Fruit fly (Drosophila melanogaster) whole organism, embryonic: ENCODE data around the gene Cubn.
A peak's percentile ranks its signal among the peaks of the same experiment; 100 is the strongest.

Source experiments
- ATbp ChIP-seq: fragments of 200-800 bp; sonication (Bioruptor generic); optimal IDR thresholded peaks from 2 replicates; lab custom pipeline; 2017; ENCODE audit warnings: missing biosample characterization, mild to moderate bottlenecking, missing genetic modification characterization, missing genetic modification reagents
- Ada2b ChIP-seq: fragments of 200-800 bp; sonication (Bioruptor generic); IDR thresholded peaks from 2 replicates; pipeline ENCODE4 v1.3.6; 2022; ENCODE audit warnings: missing biosample characterization, missing genetic modification characterization
- Atf3 ChIP-seq: fragments of 200-800 bp; sonication (Bioruptor generic); optimal IDR thresholded peaks from 3 replicates; lab custom pipeline; 2016; ENCODE audit warnings: missing biosample characterization, missing genetic modification characterization
- Atf6 ChIP-seq: fragments of 200-800 bp; sonication (Bioruptor generic); IDR thresholded peaks from 2 replicates; pipeline ENCODE4 v1.3.6; 2022; ENCODE audit warnings: missing biosample characterization, missing genetic modification characterization
- CG10431 ChIP-seq: fragments of 200-800 bp; sonication (Bioruptor generic); optimal IDR thresholded peaks from 3 replicates; lab custom pipeline; 2018; ENCODE audit warnings: missing biosample characterization, mild to moderate bottlenecking, missing genetic modification characterization
- CG10543 ChIP-seq: fragments of 200-800 bp; sonication (Bioruptor generic); optimal IDR thresholded peaks from 3 replicates; lab custom pipeline; 2017; ENCODE audit warnings: missing biosample characterization, mild to moderate bottlenecking, missing genetic modification characterization, moderate library complexity
- CG11504 ChIP-seq: fragments of 200-800 bp; sonication (Bioruptor generic); optimal IDR thresholded peaks from 3 replicates; lab custom pipeline; 2019; ENCODE audit warnings: missing biosample characterization, mild to moderate bottlenecking, missing genetic modification characterization, moderate library complexity
- CG11696 ChIP-seq: fragments of 200-800 bp; sonication (Bioruptor generic); IDR thresholded peaks from 2 replicates; pipeline ENCODE4 v1.3.6; 2022; ENCODE audit warnings: missing biosample characterization, missing genetic modification characterization
- CG11723 ChIP-seq: fragments of 200-800 bp; sonication (Bioruptor generic); optimal IDR thresholded peaks from 2 replicates; lab custom pipeline; 2017; ENCODE audit warnings: missing biosample characterization, mild to moderate bottlenecking, missing genetic modification characterization
- CG12104 ChIP-seq: fragments of 200-800 bp; sonication (Bioruptor generic); optimal IDR thresholded peaks from 3 replicates; lab custom pipeline; 2016; ENCODE audit warnings: missing biosample characterization, missing genetic modification characterization
- CG12236 ChIP-seq: fragments of 200-800 bp; sonication (Bioruptor generic); optimal IDR thresholded peaks from 2 replicates; lab custom pipeline; 2016; ENCODE audit warnings: missing biosample characterization, missing genetic modification characterization
- CG12769 ChIP-seq: fragments of 200-800 bp; sonication (Bioruptor generic); optimal IDR thresholded peaks from 2 replicates; lab custom pipeline; 2019; ENCODE audit warnings: missing biosample characterization, mild to moderate bottlenecking, missing genetic modification characterization, moderate library complexity
- CG13894 ChIP-seq: fragments of 200-800 bp; sonication (Bioruptor generic); optimal IDR thresholded peaks from 3 replicates; lab custom pipeline; 2018; ENCODE audit warnings: missing biosample characterization, mild to moderate bottlenecking, missing genetic modification characterization, moderate library complexity
- CG14014 ChIP-seq: fragments of 200-800 bp; sonication (Bioruptor generic); IDR thresholded peaks from 2 replicates; pipeline ENCODE4 v1.3.6; 2022; ENCODE audit warnings: missing biosample characterization, missing genetic modification characterization
- CG15269 ChIP-seq: fragments of 200-800 bp; sonication (Bioruptor generic); optimal IDR thresholded peaks from 2 replicates; lab custom pipeline; 2018; ENCODE audit warnings: missing biosample characterization, mild to moderate bottlenecking, missing genetic modification characterization, moderate library complexity
- CG17385 ChIP-seq: fragments of 200-800 bp; sonication (Bioruptor generic); optimal IDR thresholded peaks from 3 replicates; lab custom pipeline; 2018; ENCODE audit warnings: missing biosample characterization, mild to moderate bottlenecking, missing genetic modification characterization
- CG17912 ChIP-seq: fragments of 200-800 bp; sonication (Bioruptor generic); optimal IDR thresholded peaks from 2 replicates; lab custom pipeline; 2018; ENCODE audit warnings: missing biosample characterization, mild to moderate bottlenecking, missing genetic modification characterization
- CG32767 ChIP-seq: fragments of 200-800 bp; sonication (Bioruptor generic); IDR thresholded peaks from 2 replicates; pipeline ENCODE4 v1.3.6; 2022; ENCODE audit warnings: missing biosample characterization, missing genetic modification characterization
- CG34224 ChIP-seq: fragments of 200-800 bp; sonication (Bioruptor generic); IDR thresholded peaks from 3 replicates; pipeline ENCODE4 v1.3.6; 2022; ENCODE audit warnings: missing biosample characterization, missing genetic modification characterization; ENCODE audit not compliant: partially characterized antibody
- CG4424 ChIP-seq: fragments of 200-800 bp; sonication (Bioruptor generic); optimal IDR thresholded peaks from 3 replicates; lab custom pipeline; 2016; ENCODE audit warnings: missing biosample characterization, missing genetic modification characterization
- CG8290 ChIP-seq, 3 experiments: fragments of 200-800 bp; sonication (Bioruptor generic); optimal IDR thresholded peaks; 2 replicates each; lab custom pipeline; 2016 to 2019; ENCODE audit warnings: missing biosample characterization in 3 of 3, missing genetic modification characterization in 3 of 3, mild to moderate bottlenecking in 2 of 3, moderate library complexity in 1 of 3
- CrebB ChIP-seq: fragments of 200-800 bp; sonication (Bioruptor generic); optimal IDR thresholded peaks from 3 replicates; lab custom pipeline; 2018; ENCODE audit warnings: missing biosample characterization, mild to moderate bottlenecking, missing genetic modification characterization
- Doc2 ChIP-seq: fragments of 200-800 bp; sonication (Bioruptor generic); IDR thresholded peaks from 2 replicates; pipeline ENCODE4 v1.3.6; 2022; ENCODE audit warnings: missing biosample characterization, missing genetic modification characterization
- Elba2 ChIP-seq: fragments of 200-800 bp; sonication (Bioruptor generic); optimal IDR thresholded peaks from 3 replicates; lab custom pipeline; 2016; ENCODE audit warnings: missing biosample characterization, missing genetic modification characterization
- Hmr ChIP-seq: fragments of 200-800 bp; sonication (Bioruptor generic); optimal IDR thresholded peaks from 3 replicates; lab custom pipeline; 2017; ENCODE audit warnings: mild to moderate bottlenecking, missing biosample characterization, missing genetic modification reagents, missing genetic modification characterization
- Lim3 ChIP-seq: fragments of 200-800 bp; sonication (Bioruptor generic); IDR thresholded peaks from 2 replicates; pipeline ENCODE4 v1.3.6; 2022; ENCODE audit warnings: missing biosample characterization, missing genetic modification characterization
- Max ChIP-seq: fragments of 200-800 bp; sonication (Bioruptor generic); optimal IDR thresholded peaks from 2 replicates; lab custom pipeline; 2016; ENCODE audit warnings: missing biosample characterization, mild to moderate bottlenecking, missing genetic modification characterization
- Nf-YB ChIP-seq: fragments of 200-800 bp; sonication (Bioruptor generic); optimal IDR thresholded peaks from 3 replicates; lab custom pipeline; 2019; ENCODE audit warnings: missing biosample characterization, mild to moderate bottlenecking, missing genetic modification characterization, moderate library complexity
- Poxn ChIP-seq: fragments of 200-800 bp; sonication (Bioruptor generic); IDR thresholded peaks from 2 replicates; pipeline ENCODE4 v1.3.6; 2022; ENCODE audit warnings: missing biosample characterization, missing genetic modification characterization
- caup ChIP-seq: fragments of 200-800 bp; sonication (Bioruptor generic); optimal IDR thresholded peaks from 3 replicates; lab custom pipeline; 2017; ENCODE audit warnings: missing biosample characterization, mild to moderate bottlenecking, missing genetic modification characterization, moderate library complexity; ENCODE audit not compliant: severe bottlenecking
- eve ChIP-seq, 2 experiments: fragments of >200 bp; optimal IDR thresholded peaks; 2 replicates each; lab custom pipeline; 2017; ENCODE audit warnings: missing biosample characterization in 2 of 2, missing genetic modification characterization in 2 of 2
- exex ChIP-seq: fragments of 200-800 bp; sonication (Bioruptor generic); optimal IDR thresholded peaks from 4 replicates; lab custom pipeline; 2018; ENCODE audit warnings: missing biosample characterization, mild to moderate bottlenecking, missing genetic modification characterization, moderate library complexity
- fd3F ChIP-seq: fragments of 200-800 bp; sonication (Bioruptor generic); optimal IDR thresholded peaks from 2 replicates; lab custom pipeline; 2018; ENCODE audit warnings: missing biosample characterization, mild to moderate bottlenecking, missing genetic modification characterization, moderate library complexity
- ftz-f1 ChIP-seq: fragments of 200-800 bp; sonication (Bioruptor generic); optimal IDR thresholded peaks from 2 replicates; lab custom pipeline; 2016; ENCODE audit warnings: missing biosample characterization, missing genetic modification characterization
- gt ChIP-seq: fragments of 200-800 bp; sonication (Bioruptor generic); IDR thresholded peaks from 2 replicates; pipeline ENCODE4 v1.3.6; 2022; ENCODE audit warnings: missing biosample characterization, missing genetic modification characterization
- insv ChIP-seq, 2 experiments: fragments of 200-800 bp; sonication (Bioruptor generic); optimal IDR thresholded peaks; 3 replicates each; lab custom pipeline; 2016 to 2018; ENCODE audit warnings: missing biosample characterization in 2 of 2, missing genetic modification characterization in 2 of 2
- jigr1 ChIP-seq: fragments of 200-800 bp; sonication (Bioruptor generic); IDR thresholded peaks from 3 replicates; pipeline ENCODE4 v1.3.6; 2022; ENCODE audit warnings: missing biosample characterization, missing genetic modification characterization
- mld ChIP-seq: fragments of 200-800 bp; sonication (Bioruptor generic); IDR thresholded peaks from 3 replicates; pipeline ENCODE4 v1.3.6; 2022; ENCODE audit warnings: missing biosample characterization, missing genetic modification characterization; ENCODE audit not compliant: partially characterized antibody
- nom ChIP-seq: fragments of 200-800 bp; sonication (Bioruptor generic); optimal IDR thresholded peaks from 2 replicates; lab custom pipeline; 2017; ENCODE audit warnings: missing biosample characterization, missing genetic modification characterization, mild to moderate bottlenecking, moderate library complexity, missing genetic modification reagents
- pnt ChIP-seq: fragments of 200-800 bp; sonication (Bioruptor generic); optimal IDR thresholded peaks from 3 replicates; lab custom pipeline; 2016; ENCODE audit warnings: missing biosample characterization, missing genetic modification characterization
- repo ChIP-seq: fragments of 200-800 bp; sonication (Bioruptor generic); optimal IDR thresholded peaks from 2 replicates; lab custom pipeline; 2016; ENCODE audit warnings: missing biosample characterization, missing genetic modification characterization
- sqz ChIP-seq: fragments of 200-800 bp; sonication (Bioruptor generic); optimal IDR thresholded peaks from 3 replicates; lab custom pipeline; 2018; ENCODE audit warnings: missing biosample characterization, mild to moderate bottlenecking, missing genetic modification characterization
- sug ChIP-seq: fragments of 200-800 bp; optimal IDR thresholded peaks from 2 replicates; lab custom pipeline; 2019; ENCODE audit warnings: missing biosample characterization, mild to moderate bottlenecking, missing genetic modification characterization, moderate library complexity
- ttk ChIP-seq: fragments of 200-800 bp; sonication (Bioruptor generic); IDR thresholded peaks from 2 replicates; pipeline ENCODE4 v2.1.2; 2022; ENCODE audit warnings: missing biosample characterization, missing genetic modification characterization
- twi ChIP-seq: fragments of 200-800 bp; optimal IDR thresholded peaks from 2 replicates; lab custom pipeline; 2019; ENCODE audit warnings: missing biosample characterization, mild to moderate bottlenecking, missing genetic modification characterization, moderate library complexity
- unpg ChIP-seq: fragments of 200-800 bp; sonication (Bioruptor generic); optimal IDR thresholded peaks from 3 replicates; lab custom pipeline; 2018; ENCODE audit warnings: missing biosample characterization, mild to moderate bottlenecking, missing genetic modification characterization, moderate library complexity
- wor ChIP-seq: fragments of 200-800 bp; sonication (Bioruptor generic); IDR thresholded peaks from 2 replicates; pipeline ENCODE4 v1.3.6; 2022; ENCODE audit warnings: missing biosample characterization, missing genetic modification characterization

Gene Cubn

dm6 chrX:9578014-9578413 is 6.9 kb upstream of the Cubn start:
- TF ChIP-seq fd3F (GFP tag; lab: Kevin White, UChicago) (peak; percentile 14), Poxn (GFP tag; lab: Robert Waterston, UW) (no peak), CG32767 (GFP tag; lab: Robert Waterston, UW) (no peak), CG4424 (GFP tag; lab: Kevin White, UChicago) (no peak), CG10543 (GFP tag; lab: Kevin White, UChicago) (peak; percentile 7), CG13894 (no peak), Lim3 (no peak), twi (no peak), unpg (GFP tag; lab: Kevin White, UChicago) (no peak), Hmr (GFP tag; lab: Kevin White, UChicago) (peak; percentile 11), Nf-YB (no peak), CG15269 (peak; percentile 26), CG14014 (peak; percentile 15; the same call in 1 of the 2 replicates), sug (tag; lab: Kevin White, UChicago) (peak; percentile 60), ttk (no peak), CG8290 (GFP tag; optimal IDR thresholded peaks at IDR 0.05; lab: Kevin White, UChicago) (no peak), CG8290 (tag; optimal IDR thresholded peaks at IDR 0.05; lab: Kevin White, UChicago) (peak in 1 of 2 experiments; percentile 47), Atf6 (GFP tag; lab: Robert Waterston, UW) (no peak), ATbp (no peak), CG12769 (tag; lab: Kevin White, UChicago) (peak; percentile 22), CrebB (tag; lab: Kevin White, UChicago) (peak; percentile 4), CG17912 (GFP tag; lab: Kevin White, UChicago) (no peak), CG12104 (GFP tag; lab: Kevin White, UChicago) (no peak)
- TF ChIP-seq, all 482 proteins: peak for 9

- TF ChIP-seq nom (GFP tag; lab: Kevin White, UChicago): peak; percentile 73
- no peak for TF ChIP-seq Atf3
- TF ChIP-seq, all 482 proteins: peak for 1
Observed at dm6 chrX:9577338-9577644, 6.2 kb upstream of the Cubn start.

dm6 chrX:9576504-9577337 is 5.6 kb upstream of the Cubn start:
- no peak for TF ChIP-seq repo (GFP tag; lab: Kevin White, UChicago)
- TF ChIP-seq CG14014: no peak
- TF ChIP-seq CG11504: no peak
- no peak for TF ChIP-seq caup (GFP tag; lab: Kevin White, UChicago)
- no peak for TF ChIP-seq Elba2 (GFP tag; lab: Kevin White, UChicago)
- TF ChIP-seq gt (GFP tag; lab: Robert Waterston, UW): no peak
- TF ChIP-seq Doc2 (GFP tag; lab: Robert Waterston, UW): no peak
- no peak for TF ChIP-seq mld (GFP tag; lab: Robert Waterston, UW)
- no peak for TF ChIP-seq CG17385 (GFP tag; lab: Kevin White, UChicago)
- TF ChIP-seq insv (GFP tag; optimal IDR thresholded peaks at IDR 0.05; lab: Kevin White, UChicago): no peak
- no peak for TF ChIP-seq eve (GFP tag; optimal IDR thresholded peaks at IDR 0.05; lab: Kevin White, UChicago)
- no peak for TF ChIP-seq wor (GFP tag; lab: Robert Waterston, UW)
- TF ChIP-seq CG11723 (GFP tag; lab: Kevin White, UChicago): no peak
- no peak for TF ChIP-seq ftz-f1 (GFP tag; lab: Kevin White, UChicago)
- TF ChIP-seq Max (GFP tag; lab: Kevin White, UChicago): no peak
- TF ChIP-seq jigr1 (GFP tag; lab: Robert Waterston, UW): no peak
- TF ChIP-seq pnt (GFP tag; lab: Kevin White, UChicago): no peak
- no peak for TF ChIP-seq Ada2b (GFP tag; lab: Robert Waterston, UW)
- no peak for TF ChIP-seq sqz
- no peak for TF ChIP-seq CG8290 (GFP tag; optimal IDR thresholded peaks at IDR 0.05; lab: Kevin White, UChicago)
- no peak for TF ChIP-seq CG8290 (tag; optimal IDR thresholded peaks at IDR 0.05; lab: Kevin White, UChicago)
- peak; percentile 63; the same call in 1 of the 2 replicates for TF ChIP-seq CG11696 (GFP tag; lab: Robert Waterston, UW)
- TF ChIP-seq CG34224 (GFP tag; lab: Robert Waterston, UW): no peak
- TF ChIP-seq CG10431 (GFP tag; lab: Kevin White, UChicago): no peak
- TF ChIP-seq exex: peak; percentile 92
- no peak for TF ChIP-seq CG12236 (GFP tag; lab: Kevin White, UChicago)
